Fruit fly (Drosophila melanogaster): Measurements from ENCODE around the gene Obp18a.

The Obp18a gene

dm6 chrX:19179696-19180255, 44.1 kb upstream of the Obp18a start, which contains the start of the genes CG7556 and CG7453 (continued):
- peak; percentile 71 for TF ChIP-seq Hmr (GFP tag; optimal IDR thresholded peaks at IDR 0.05)
- TF ChIP-seq zfh1 (GFP tag; IDR thresholded peaks at IDR 0.05) = 0 out of 3 replicates have a peak, but pooled peaks have one; percentile 28
- peak; percentile 55 for TF ChIP-seq CG33557 (GFP tag; optimal IDR thresholded peaks at IDR 0.05)
- TF ChIP-seq CG11085 (GFP tag; IDR thresholded peaks at IDR 0.05) = peak; percentile 17; the same call in 1 of the 2 replicates
- peak; percentile 63 for TF ChIP-seq CG7786 (GFP tag; optimal IDR thresholded peaks at IDR 0.05)
- TF ChIP-seq bbx (GFP tag; IDR thresholded peaks at IDR 0.05; ENCODE audit: partially characterized antibody) = no peak
- TF ChIP-seq CG14014 (GFP tag; IDR thresholded peaks at IDR 0.05) = peak; percentile 41; the same call in 1 of the 2 replicates
- peak; percentile 38; the same call in 1 of the 3 replicates for TF ChIP-seq CG11695 (GFP tag; IDR thresholded peaks at IDR 0.05)
- TF ChIP-seq HLH4C (GFP tag; IDR thresholded peaks at IDR 0.05; ENCODE audit: partially characterized antibody) = no peak
- TF ChIP-seq ssp (GFP tag; IDR thresholded peaks at IDR 0.05) = peak; percentile 46
- TF ChIP-seq odd (GFP tag; optimal IDR thresholded peaks at IDR 0.05) = peak; percentile 58
- TF ChIP-seq scrt (GFP tag; optimal IDR thresholded peaks at IDR 0.05) = peak; percentile 28
- TF ChIP-seq cas (GFP tag; IDR thresholded peaks at IDR 0.05) = no peak
- no peak for TF ChIP-seq dati (GFP tag; IDR thresholded peaks at IDR 0.05)
- TF ChIP-seq unpg (GFP tag; optimal IDR thresholded peaks at IDR 0.05) = peak; percentile 65
- TF ChIP-seq CG30431 (GFP tag; optimal IDR thresholded peaks at IDR 0.05) = peak; percentile 45
- TF ChIP-seq pho (GFP tag; optimal IDR thresholded peaks at IDR 0.05) = peak; percentile 79
- 0 out of 3 replicates have a peak, but pooled peaks have one; percentile 26 for TF ChIP-seq C15 (GFP tag; IDR thresholded peaks at IDR 0.05)
- peak; percentile 42 for TF ChIP-seq NC2β (GFP tag; optimal IDR thresholded peaks at IDR 0.05)
- peak; percentile 38 for TF ChIP-seq CG4617 (GFP tag; optimal IDR thresholded peaks at IDR 0.05; ENCODE audit: borderline replicate concordance)
- peak; percentile 74 for TF ChIP-seq CG8944 (GFP tag; optimal IDR thresholded peaks at IDR 0.05)
- TF ChIP-seq Sox102F (GFP tag; optimal IDR thresholded peaks at IDR 0.05) = peak; percentile 71
- no peak for TF ChIP-seq sna (GFP tag; IDR thresholded peaks at IDR 0.05; ENCODE audit: partially characterized antibody)
- TF ChIP-seq MTF-1 (GFP tag; optimal IDR thresholded peaks at IDR 0.05; ENCODE audit: borderline replicate concordance) = no peak
- peak; percentile 77 for TF ChIP-seq Sox100B (GFP tag; optimal IDR thresholded peaks at IDR 0.05)
- no peak for TF ChIP-seq ftz-f1 (GFP tag; optimal IDR thresholded peaks at IDR 0.05)
- no peak for TF ChIP-seq unc-4 (GFP tag; IDR thresholded peaks at IDR 0.05; ENCODE audit: partially characterized antibody)
- TF ChIP-seq ab (GFP tag; optimal IDR thresholded peaks at IDR 0.05) = peak; percentile 55
- peak; percentile 74 for TF ChIP-seq CG15696 (tag; optimal IDR thresholded peaks at IDR 0.05)
- TF ChIP-seq Bteb2 (GFP tag; optimal IDR thresholded peaks at IDR 0.05) = peak; percentile 58
- peak; percentile 57 for TF ChIP-seq gsb-n (tag; optimal IDR thresholded peaks at IDR 0.05)
- TF ChIP-seq CG14667 (GFP tag; IDR thresholded peaks at IDR 0.05) = peak; percentile 28; the same call in 1 of the 2 replicates
- peak; percentile 67 for TF ChIP-seq Sry-δ (GFP tag; optimal IDR thresholded peaks at IDR 0.05)
- TF ChIP-seq Stat92E (GFP tag; optimal IDR thresholded peaks at IDR 0.05) = no peak
- TF ChIP-seq amos (GFP tag; IDR thresholded peaks at IDR 0.05; ENCODE audit: partially characterized antibody) = no peak
- TF ChIP-seq fd102C (GFP tag; optimal IDR thresholded peaks at IDR 0.05) = no peak
- no peak for TF ChIP-seq dimm (GFP tag; IDR thresholded peaks at IDR 0.05)
- no peak for TF ChIP-seq CG6854 (GFP tag; optimal IDR thresholded peaks at IDR 0.05)
- peak; percentile 22 for TF ChIP-seq tap (tag; optimal IDR thresholded peaks at IDR 0.05)
- no peak for TF ChIP-seq bowl (GFP tag; IDR thresholded peaks at IDR 0.05)
- peak; percentile 32 for TF ChIP-seq CG4404 (GFP tag; IDR thresholded peaks at IDR 0.05)
- TF ChIP-seq GATAe (GFP tag; conservative IDR thresholded peaks at IDR 0.05) = no peak
- peak; percentile 9 for TF ChIP-seq CG31388 (GFP tag; optimal IDR thresholded peaks at IDR 0.05)
- TF ChIP-seq Dll (GFP tag; IDR thresholded peaks at IDR 0.05; ENCODE audit: partially characterized antibody) = no peak
- peak; percentile 67 for TF ChIP-seq pnt (GFP tag; optimal IDR thresholded peaks at IDR 0.05)
- TF ChIP-seq CG8359 (GFP tag; optimal IDR thresholded peaks at IDR 0.05; ENCODE audit: borderline replicate concordance) = no peak
- peak; percentile 22 for TF ChIP-seq org-1 (GFP tag; optimal IDR thresholded peaks at IDR 0.05)
- no peak for TF ChIP-seq usp (GFP tag; optimal IDR thresholded peaks at IDR 0.05)
- TF ChIP-seq NfI (GFP tag; optimal IDR thresholded peaks at IDR 0.05) = peak; percentile 76
